Worm (Caenorhabditis elegans) whole organism, young adult: ENCODE data around the gene dmsr-4.

Experiments
- C06A6.2 ChIP-seq: fragments of 200-800 bp; sonication (Bioruptor generic); conservative IDR thresholded peaks from 2 replicates; pipeline ENCODE4 v1.3.6; 2022; ENCODE audit warnings: missing genetic modification characterization, missing compliant biosample characterization
- C17E4.6 ChIP-seq: fragments of 200-800 bp; sonication (Bioruptor generic); IDR thresholded peaks from 2 replicates; pipeline ENCODE4 v1.3.6; 2022; ENCODE audit warnings: missing genetic modification reagents, missing genetic modification characterization, missing compliant biosample characterization
- F52B5.7 ChIP-seq: sonication (generic microtip); optimal IDR thresholded peaks from 2 replicates; lab custom pipeline; 2016; ENCODE audit warnings: mild to moderate bottlenecking, missing genetic modification characterization, missing compliant biosample characterization
- F55B11.4 ChIP-seq: sonication (generic microtip); optimal IDR thresholded peaks from 2 replicates; lab custom pipeline; 2016; ENCODE audit warnings: missing compliant biosample characterization, missing genetic modification characterization, borderline replicate concordance; ENCODE audit not compliant: insufficient read depth
- T07F8.4 ChIP-seq: sonication (generic microtip); optimal IDR thresholded peaks from 2 replicates; lab custom pipeline; 2016; ENCODE audit warnings: mild to moderate bottlenecking, missing genetic modification characterization, moderate library complexity, missing compliant biosample characterization
- Y53F4B.3 ChIP-seq: fragments of 200-800 bp; sonication (Bioruptor generic); IDR thresholded peaks from 2 replicates; pipeline ENCODE4 v1.3.6; 2022; ENCODE audit warnings: missing genetic modification reagents, missing genetic modification characterization, missing compliant biosample characterization
- Y56A3A.18 ChIP-seq: fragments of 200-800 bp; sonication (Bioruptor generic); IDR thresholded peaks from 2 replicates; pipeline ENCODE4 v1.3.6; 2022; ENCODE audit warnings: missing genetic modification reagents, missing genetic modification characterization, missing compliant biosample characterization
- Y95B8A.8 ChIP-seq: fragments of 200-800 bp; sonication (Bioruptor generic); IDR thresholded peaks from 2 replicates; pipeline ENCODE4 v1.3.6; 2022; ENCODE audit warnings: missing genetic modification reagents, missing genetic modification characterization, missing compliant biosample characterization
- attf-6 ChIP-seq: fragments of 200-800 bp; sonication (Bioruptor generic); IDR thresholded peaks from 2 replicates; pipeline ENCODE4 v1.3.6; 2022; ENCODE audit warnings: missing genetic modification reagents, missing genetic modification characterization, missing compliant biosample characterization
- bed-1 ChIP-seq: fragments of 200-800 bp; sonication (Bioruptor generic); IDR thresholded peaks from 2 replicates; pipeline ENCODE4 v1.3.6; 2022; ENCODE audit warnings: missing genetic modification reagents, missing genetic modification characterization, missing compliant biosample characterization
- bed-2 ChIP-seq: fragments of 200-800 bp; sonication (Bioruptor generic); IDR thresholded peaks from 2 replicates; pipeline ENCODE4 v1.3.6; 2022; ENCODE audit warnings: missing genetic modification reagents, missing genetic modification characterization, missing compliant biosample characterization
- cebp-2 ChIP-seq: fragments of 200-800 bp; sonication (Bioruptor generic); IDR thresholded peaks from 2 replicates; pipeline ENCODE4 v1.3.6; 2022; ENCODE audit warnings: missing genetic modification characterization, missing compliant biosample characterization
- ceh-91 ChIP-seq: fragments of 200-800 bp; sonication (Bioruptor generic); IDR thresholded peaks from 2 replicates; pipeline ENCODE4 v1.3.6; 2022; ENCODE audit warnings: missing genetic modification reagents, missing genetic modification characterization, missing compliant biosample characterization
- egl-18 ChIP-seq: fragments of 200-800 bp; sonication (Bioruptor generic); IDR thresholded peaks from 2 replicates; pipeline ENCODE4 v1.3.6; 2022; ENCODE audit warnings: missing genetic modification reagents, missing genetic modification characterization, missing compliant biosample characterization
- ets-4 ChIP-seq: fragments of 200-800 bp; sonication (Bioruptor generic); optimal IDR thresholded peaks from 2 replicates; lab custom pipeline; 2018; ENCODE audit warnings: mild to moderate bottlenecking, missing genetic modification characterization, missing compliant biosample characterization
- fkh-3 ChIP-seq: sonication (generic microtip); optimal IDR thresholded peaks from 2 replicates; lab custom pipeline; 2016; ENCODE audit warnings: mild to moderate bottlenecking, missing genetic modification characterization, missing compliant biosample characterization
- hlh-12 ChIP-seq: sonication (generic microtip); optimal IDR thresholded peaks from 2 replicates; lab custom pipeline; 2016; ENCODE audit warnings: missing genetic modification characterization, missing compliant biosample characterization
- hrde-1 ChIP-seq: sonication (generic microtip); optimal IDR thresholded peaks from 2 replicates; lab custom pipeline; 2016; ENCODE audit warnings: missing genetic modification characterization, mild to moderate bottlenecking, missing compliant biosample characterization, moderate library complexity, missing genotype, missing genetic modification reagents, borderline replicate concordance
- lag-1 ChIP-seq: fragments of 200-800 bp; sonication (Bioruptor generic); IDR thresholded peaks from 2 replicates; pipeline ENCODE4 v1.3.6; 2022; ENCODE audit warnings: missing genetic modification reagents, missing genetic modification characterization, missing compliant biosample characterization
- lin-35 ChIP-seq, 3 experiments: fragments of 150-350 bp in 2 of 3; sonication (generic microtip) in 1 of 3; optimal IDR thresholded peaks; 2 replicates each; lab custom pipeline; 2014 to 2018; ENCODE audit warnings: missing biosample characterization in 3 of 3, missing genetic modification characterization in 3 of 3, missing genetic modification reagents in 3 of 3
- lin-40 ChIP-seq: sonication (generic microtip); optimal IDR thresholded peaks from 2 replicates; lab custom pipeline; 2016; ENCODE audit warnings: missing genetic modification characterization, mild to moderate bottlenecking, missing compliant biosample characterization, missing genotype, missing genetic modification reagents
- lin-54 ChIP-seq: fragments of 200-800 bp; sonication (Bioruptor generic); optimal IDR thresholded peaks from 2 replicates; lab custom pipeline; 2018; ENCODE audit warnings: mild to moderate bottlenecking, missing genetic modification characterization, missing compliant biosample characterization
- lsy-27 ChIP-seq: sonication (generic microtip); optimal IDR thresholded peaks from 2 replicates; lab custom pipeline; 2017; ENCODE audit warnings: missing genetic modification characterization, mild to moderate bottlenecking, missing compliant biosample characterization, antibody characterized with exemption, missing genotype, borderline replicate concordance; ENCODE audit not compliant: insufficient read depth
- madf-3 ChIP-seq: fragments of 200-800 bp; sonication (Bioruptor generic); IDR thresholded peaks from 2 replicates; pipeline ENCODE4 v1.3.6; 2022; ENCODE audit warnings: missing genetic modification reagents, missing genetic modification characterization, missing compliant biosample characterization
- madf-6 ChIP-seq: fragments of 200-800 bp; sonication (Bioruptor generic); IDR thresholded peaks from 2 replicates; pipeline ENCODE4 v1.3.6; 2022; ENCODE audit warnings: missing genetic modification reagents, missing genetic modification characterization, missing compliant biosample characterization
- mcd-1 ChIP-seq: fragments of 200-800 bp; sonication (Bioruptor generic); IDR thresholded peaks from 2 replicates; pipeline ENCODE4 v1.3.6; 2022; ENCODE audit warnings: missing genetic modification reagents, missing genetic modification characterization, missing compliant biosample characterization
- mel-28 ChIP-seq: sonication (generic microtip); optimal IDR thresholded peaks from 2 replicates; lab custom pipeline; 2016; ENCODE audit warnings: borderline replicate concordance, mild to moderate bottlenecking, missing genetic modification characterization, missing compliant biosample characterization
- nhr-80 ChIP-seq: sonication (generic microtip); optimal IDR thresholded peaks from 2 replicates; lab custom pipeline; 2016; ENCODE audit warnings: missing genetic modification characterization, missing compliant biosample characterization
- nhr-90 ChIP-seq: sonication (generic microtip); optimal IDR thresholded peaks from 2 replicates; lab custom pipeline; 2016; ENCODE audit warnings: missing genotype, mild to moderate bottlenecking, missing genetic modification characterization, missing compliant biosample characterization
- pha-4 ChIP-seq: fragments of 150-350 bp; sonication (generic microtip); optimal IDR thresholded peaks from 2 replicates; lab custom pipeline; 2014; ENCODE audit warnings: missing biosample characterization, missing genetic modification reagents, missing genetic modification characterization
- sea-2 ChIP-seq: fragments of 200-800 bp; sonication (Bioruptor generic); IDR thresholded peaks from 2 replicates; pipeline ENCODE4 v1.3.6; 2022; ENCODE audit warnings: missing genetic modification characterization, missing compliant biosample characterization
- snpc-4 ChIP-seq, 5 experiments: fragments of 150-350 bp in 1 of 5; sonication (generic microtip) in 4 of 5; optimal IDR thresholded peaks; 2 replicates each; lab custom pipeline; 2014 to 2018; ENCODE audit warnings: missing genetic modification characterization in 5 of 5, missing biosample characterization in 3 of 5, antibody characterized with exemption in 2 of 5, mild to moderate bottlenecking in 2 of 5, missing compliant biosample characterization in 2 of 5, missing genotype in 2 of 5, moderate library complexity in 2 of 5, missing genetic modification reagents in 1 of 5
- somi-1 ChIP-seq: fragments of 200-800 bp; sonication (Bioruptor generic); optimal IDR thresholded peaks from 2 replicates; lab custom pipeline; 2018; ENCODE audit warnings: mild to moderate bottlenecking, missing genetic modification characterization, missing compliant biosample characterization
- xnd-1 ChIP-seq: sonication (generic microtip); optimal IDR thresholded peaks from 2 replicates; lab custom pipeline; 2016; ENCODE audit warnings: missing genotype, missing genetic modification reagents, missing genetic modification characterization, missing compliant biosample characterization
- zfh-2 ChIP-seq: fragments of 200-800 bp; sonication (Bioruptor generic); conservative IDR thresholded peaks from 2 replicates; pipeline ENCODE4 v1.3.6; 2022; ENCODE audit warnings: missing genetic modification reagents, missing genetic modification characterization, missing compliant biosample characterization
- ztf-25 ChIP-seq: fragments of 200-800 bp; sonication (Bioruptor generic); IDR thresholded peaks from 2 replicates; pipeline ENCODE4 v1.3.6; 2022; ENCODE audit warnings: missing genetic modification reagents, missing genetic modification characterization, missing compliant biosample characterization
- ztf-26 ChIP-seq: sonication (generic microtip); optimal IDR thresholded peaks from 2 replicates; lab custom pipeline; 2017; ENCODE audit warnings: missing genetic modification characterization, missing compliant biosample characterization

dmsr-4 gene

ce11 chrII:337233-337832 is 19.5 kb downstream of the dmsr-4 start, which contains the start of gene cpn-2:
cpn-2 (plus strand) TSS chrII:337782.
- TF ChIP-seq Y53F4B.3 (GFP tag; lab: Robert Waterston, UW) = no peak
- TF ChIP-seq lag-1 (GFP tag; lab: Robert Waterston, UW) = no peak
- TF ChIP-seq hlh-12 = no peak
- no peak for TF ChIP-seq madf-3 (GFP tag; lab: Robert Waterston, UW)
- TF ChIP-seq fkh-3 = no peak
- TF ChIP-seq ceh-91 = no peak
- no peak for TF ChIP-seq ztf-25
- TF ChIP-seq bed-2 (GFP tag; lab: Robert Waterston, UW) = no peak
- no peak for TF ChIP-seq C06A6.2 (GFP tag; lab: Robert Waterston, UW)
- no peak for TF ChIP-seq ets-4 (GFP tag; lab: Kevin White, UChicago)
- TF ChIP-seq ztf-26 = no peak
- TF ChIP-seq attf-6 (GFP tag; lab: Robert Waterston, UW) = no peak
- no peak for TF ChIP-seq mcd-1
- no peak for TF ChIP-seq pha-4 (tag; lab: Kevin White, UChicago)
- no peak for TF ChIP-seq F52B5.7
- TF ChIP-seq cebp-2 (GFP tag; lab: Robert Waterston, UW) = no peak
- no peak for TF ChIP-seq egl-18 (GFP tag; lab: Robert Waterston, UW)

- no peak for TF ChIP-seq lin-54 (GFP tag; lab: Kevin White, UChicago)
- TF ChIP-seq xnd-1 (tag; lab: Kevin White, UChicago) = no peak
- no peak for TF ChIP-seq Y95B8A.8 (GFP tag; lab: Robert Waterston, UW)
- TF ChIP-seq C17E4.6 (GFP tag; lab: Robert Waterston, UW) = no peak
- no peak for TF ChIP-seq nhr-80 (tag; lab: Kevin White, UChicago)
- no peak for TF ChIP-seq sea-2 (GFP tag; lab: Robert Waterston, UW)
- no peak for TF ChIP-seq snpc-4 (GFP tag; optimal IDR thresholded peaks at IDR 0.05; lab: Kevin White, UChicago)
- no peak for TF ChIP-seq snpc-4 (tag; optimal IDR thresholded peaks at IDR 0.05; lab: Kevin White, UChicago)
- no peak for TF ChIP-seq hrde-1 (tag; lab: Kevin White, UChicago)
- TF ChIP-seq madf-6 = no peak
- TF ChIP-seq somi-1 (GFP tag; lab: Kevin White, UChicago) = no peak
- TF ChIP-seq F55B11.4 (tag; lab: Kevin White, UChicago) = no peak
- no peak for TF ChIP-seq Y56A3A.18 (GFP tag; lab: Robert Waterston, UW)
- no peak for TF ChIP-seq ceh-91
These were observed 22.0 kb downstream of the dmsr-4 start for ce11 chrII:334828-335227.

ce11 chrII:333853-334449 is 22.9 kb downstream of the dmsr-4 start:
- no peak for TF ChIP-seq nhr-90
- no peak for TF ChIP-seq lsy-27 (tag; lab: Kevin White, UChicago)
- TF ChIP-seq madf-6 = no peak
- no peak for TF ChIP-seq lin-35 (GFP tag; optimal IDR thresholded peaks at IDR 0.05; lab: Kevin White, UChicago)
- no peak for TF ChIP-seq T07F8.4
- no peak for TF ChIP-seq mel-28
- TF ChIP-seq lin-40 (tag; lab: Kevin White, UChicago) = no peak
- no peak for TF ChIP-seq zfh-2 (GFP tag; lab: Robert Waterston, UW)
- TF ChIP-seq bed-1 (GFP tag; lab: Robert Waterston, UW) = no peak
